Fruit fly (Drosophila melanogaster) whole organism, embryonic: Measurements from ENCODE around the gene CG13898.

ENCODE experiments used
- B-H2 ChIP-seq: fragments of 200-800 bp; sonication (Bioruptor generic); optimal IDR thresholded peaks from 2 replicates; lab custom pipeline; 2018; ENCODE audit warnings: missing biosample characterization, mild to moderate bottlenecking, missing genetic modification characterization
- C15 ChIP-seq: fragments of 200-800 bp; sonication (Bioruptor generic); IDR thresholded peaks from 3 replicates; pipeline ENCODE4 v1.3.6; 2022; ENCODE audit warnings: missing biosample characterization, missing genetic modification characterization
- CG13296 ChIP-seq: fragments of 200-800 bp; sonication (Bioruptor generic); optimal IDR thresholded peaks from 3 replicates; lab custom pipeline; 2018; ENCODE audit warnings: missing biosample characterization, mild to moderate bottlenecking, missing genetic modification characterization
- CG13775 ChIP-seq: fragments of 200-800 bp; sonication (Bioruptor generic); optimal IDR thresholded peaks from 3 replicates; lab custom pipeline; 2017; ENCODE audit warnings: missing biosample characterization, mild to moderate bottlenecking, missing genetic modification characterization
- CG14860 ChIP-seq: fragments of 200-800 bp; sonication (Bioruptor generic); IDR thresholded peaks from 3 replicates; pipeline ENCODE4 v1.3.6; 2022; ENCODE audit warnings: missing biosample characterization, missing genetic modification characterization; ENCODE audit not compliant: partially characterized antibody
- CG15269 ChIP-seq: fragments of 200-800 bp; sonication (Bioruptor generic); optimal IDR thresholded peaks from 2 replicates; lab custom pipeline; 2018; ENCODE audit warnings: missing biosample characterization, mild to moderate bottlenecking, missing genetic modification characterization, moderate library complexity
- CG16779 ChIP-seq: fragments of 200-800 bp; sonication (Bioruptor generic); IDR thresholded peaks from 2 replicates; pipeline ENCODE4 v1.3.6; 2022; ENCODE audit warnings: missing biosample characterization, missing genetic modification characterization
- CG17359 ChIP-seq: fragments of 200-800 bp; sonication (Bioruptor generic); optimal IDR thresholded peaks from 3 replicates; lab custom pipeline; 2018; ENCODE audit warnings: missing biosample characterization, mild to moderate bottlenecking, missing genetic modification characterization, moderate library complexity
- CG2875 ChIP-seq: fragments of 200-800 bp; sonication (Bioruptor generic); optimal IDR thresholded peaks from 2 replicates; lab custom pipeline; 2017; ENCODE audit warnings: missing biosample characterization, mild to moderate bottlenecking, missing genetic modification characterization, missing genetic modification reagents
- CG6689 ChIP-seq: fragments of 200-800 bp; sonication (Bioruptor generic); IDR thresholded peaks from 2 replicates; pipeline ENCODE4 v1.3.6; 2022; ENCODE audit warnings: missing biosample characterization, missing genetic modification characterization
- CG6765 ChIP-seq: fragments of 200-800 bp; sonication (Bioruptor generic); optimal IDR thresholded peaks from 3 replicates; lab custom pipeline; 2017; ENCODE audit warnings: missing biosample characterization, mild to moderate bottlenecking, missing genetic modification characterization
- CG9932 ChIP-seq: fragments of 200-800 bp; sonication (Bioruptor generic); IDR thresholded peaks from 2 replicates; pipeline ENCODE4 v1.3.6; 2022; ENCODE audit warnings: missing biosample characterization, missing genetic modification characterization
- Drgx ChIP-seq: fragments of 200-800 bp; sonication (Bioruptor generic); IDR thresholded peaks from 2 replicates; pipeline ENCODE4 v1.3.6; 2022; ENCODE audit warnings: missing biosample characterization, missing genetic modification characterization
- Ets65A ChIP-seq: fragments of 200-800 bp; sonication (Bioruptor generic); peaks from one replicate; lab custom pipeline; 2016; ENCODE audit warnings: missing biosample characterization, missing genetic modification characterization
- Gug ChIP-seq: fragments of 200-800 bp; sonication (Bioruptor generic); IDR thresholded peaks from 4 replicates; pipeline ENCODE4 v1.3.6; 2022; ENCODE audit warnings: missing biosample characterization, missing genetic modification characterization
- Hr3 ChIP-seq: fragments of 200-800 bp; sonication (Bioruptor generic); optimal IDR thresholded peaks from 3 replicates; lab custom pipeline; 2016; ENCODE audit warnings: missing biosample characterization, missing genetic modification characterization
- Hr51 ChIP-seq, 2 experiments: fragments of 200-800 bp; sonication (Bioruptor generic); optimal IDR thresholded peaks; 2 replicates in 1 of 2; 3 replicates in 1 of 2; lab custom pipeline; 2016 to 2018; ENCODE audit warnings: missing biosample characterization in 2 of 2, missing genetic modification characterization in 2 of 2, mild to moderate bottlenecking in 1 of 2, moderate library complexity in 1 of 2
- Nf-YA ChIP-seq: fragments of 200-800 bp; sonication (Bioruptor generic); IDR thresholded peaks from 2 replicates; pipeline ENCODE4 v1.3.6; 2022; ENCODE audit warnings: missing biosample characterization, missing genetic modification characterization
- Oli ChIP-seq: fragments of 200-800 bp; sonication (Bioruptor generic); optimal IDR thresholded peaks from 2 replicates; lab custom pipeline; 2018; ENCODE audit warnings: missing biosample characterization, mild to moderate bottlenecking, missing genetic modification characterization, moderate library complexity
- Ravus ChIP-seq: fragments of 200-800 bp; sonication (Bioruptor generic); IDR thresholded peaks from 2 replicates; pipeline ENCODE4 v1.3.6; 2022; ENCODE audit warnings: missing biosample characterization, missing genetic modification characterization
- Side ChIP-seq: fragments of 200-800 bp; sonication (Bioruptor generic); optimal IDR thresholded peaks from 2 replicates; lab custom pipeline; 2016; ENCODE audit warnings: missing biosample characterization, missing genetic modification characterization
- Sox102F ChIP-seq: fragments of 200-800 bp; sonication (Bioruptor generic); optimal IDR thresholded peaks from 2 replicates; lab custom pipeline; 2018; ENCODE audit warnings: missing biosample characterization, mild to moderate bottlenecking, missing genetic modification characterization, moderate library complexity
- Trl ChIP-seq, 3 experiments: fragments of >200 bp in 2 of 3; fragments of 200-800 bp in 1 of 3; sonication (Bioruptor generic) in 1 of 3; optimal IDR thresholded peaks; 2 replicates in 1 of 3; 3 replicates in 2 of 3; lab custom pipeline; 2016 to 2017; ENCODE audit warnings: missing biosample characterization in 1 of 3, missing genetic modification characterization in 1 of 3
- chif ChIP-seq, 2 experiments: fragments of 200-800 bp; sonication (Bioruptor generic); optimal IDR thresholded peaks; 3 replicates each; lab custom pipeline; 2016; ENCODE audit warnings: missing biosample characterization in 2 of 2, missing genetic modification characterization in 2 of 2
- chm ChIP-seq: fragments of 200-800 bp; sonication (Bioruptor generic); IDR thresholded peaks from 2 replicates; pipeline ENCODE4 v1.3.6; 2022; ENCODE audit warnings: missing biosample characterization, missing genetic modification characterization
- crp ChIP-seq, 2 experiments: fragments of 200-800 bp; sonication (Bioruptor generic); optimal IDR thresholded peaks; 2 replicates in 1 of 2; 3 replicates in 1 of 2; lab custom pipeline; 2017; ENCODE audit warnings: missing biosample characterization in 2 of 2, missing genetic modification characterization in 2 of 2, mild to moderate bottlenecking in 1 of 2, moderate library complexity in 1 of 2
- cwo ChIP-seq: fragments of 200-800 bp; sonication (Bioruptor generic); optimal IDR thresholded peaks from 3 replicates; lab custom pipeline; 2017; ENCODE audit warnings: missing biosample characterization, missing genetic modification characterization, mild to moderate bottlenecking, moderate library complexity, missing genetic modification reagents
- dpn ChIP-seq, 2 experiments: fragments of 200-800 bp; sonication (Bioruptor generic); optimal IDR thresholded peaks; 3 replicates each; lab custom pipeline; 2016; ENCODE audit warnings: missing biosample characterization in 2 of 2, missing genetic modification characterization in 2 of 2
- ewg ChIP-seq: fragments of 200-800 bp; sonication (Bioruptor generic); optimal IDR thresholded peaks from 3 replicates; lab custom pipeline; 2017; ENCODE audit warnings: mild to moderate bottlenecking, missing biosample characterization, missing genetic modification reagents, missing genetic modification characterization
- grn ChIP-seq: fragments of 200-800 bp; sonication (Bioruptor generic); optimal IDR thresholded peaks from 3 replicates; lab custom pipeline; 2017; ENCODE audit warnings: missing biosample characterization, missing genetic modification characterization
- gt ChIP-seq: fragments of 200-800 bp; sonication (Bioruptor generic); IDR thresholded peaks from 2 replicates; pipeline ENCODE4 v1.3.6; 2022; ENCODE audit warnings: missing biosample characterization, missing genetic modification characterization
- her ChIP-seq: fragments of 200-800 bp; sonication (Bioruptor generic); optimal IDR thresholded peaks from 2 replicates; lab custom pipeline; 2016; ENCODE audit warnings: missing biosample characterization, missing genetic modification characterization
- jumu ChIP-seq: fragments of 200-800 bp; sonication (Bioruptor generic); optimal IDR thresholded peaks from 3 replicates; lab custom pipeline; 2016; ENCODE audit warnings: missing biosample characterization, missing genetic modification characterization
- lola ChIP-seq, 3 experiments: fragments of >200 bp in 2 of 3; fragments of 200-800 bp in 1 of 3; sonication (Bioruptor generic) in 1 of 3; optimal IDR thresholded peaks; 2 replicates each; lab custom pipeline; 2017 to 2019; ENCODE audit warnings: missing biosample characterization in 3 of 3, missing genetic modification characterization in 3 of 3, mild to moderate bottlenecking in 1 of 3, moderate library complexity in 1 of 3
- maf-S ChIP-seq: fragments of 200-800 bp; sonication (Bioruptor generic); optimal IDR thresholded peaks from 2 replicates; lab custom pipeline; 2016; ENCODE audit warnings: missing biosample characterization, missing genetic modification characterization
- nerfin-1 ChIP-seq: fragments of 200-800 bp; sonication (Bioruptor generic); optimal IDR thresholded peaks from 3 replicates; lab custom pipeline; 2019; ENCODE audit warnings: missing biosample characterization, mild to moderate bottlenecking, missing genetic modification characterization, moderate library complexity
- sd ChIP-seq: fragments of 200-800 bp; sonication (Bioruptor generic); optimal IDR thresholded peaks from 3 replicates; lab custom pipeline; 2018; ENCODE audit warnings: missing biosample characterization, mild to moderate bottlenecking, missing genetic modification characterization, moderate library complexity
- sens ChIP-seq: fragments of 200-800 bp; sonication (Bioruptor generic); peaks from one replicate; lab custom pipeline; 2016; ENCODE audit warnings: missing biosample characterization, missing genetic modification characterization
- sima ChIP-seq: fragments of 200-800 bp; sonication (Bioruptor generic); optimal IDR thresholded peaks from 2 replicates; lab custom pipeline; 2016; ENCODE audit warnings: missing biosample characterization, missing genetic modification characterization
- sisA ChIP-seq: fragments of 200-800 bp; sonication (Bioruptor generic); IDR thresholded peaks from 2 replicates; pipeline ENCODE4 v1.3.6; 2022; ENCODE audit warnings: missing biosample characterization, missing genetic modification characterization
- tna ChIP-seq: fragments of 200-800 bp; sonication (Bioruptor generic); IDR thresholded peaks from 2 replicates; pipeline ENCODE4 v1.3.6; 2022; ENCODE audit warnings: missing biosample characterization, missing genetic modification characterization; ENCODE audit not compliant: partially characterized antibody

Gene CG13898

dm6 chr3L:818438-819138 lies 14.7 kb upstream of the CG13898 start (continued):
- TF ChIP-seq maf-S (GFP tag; lab: Kevin White, UChicago) (no peak), tna (GFP tag; lab: Robert Waterston, UW) (no peak), Trl (optimal IDR thresholded peaks at IDR 0.05; lab: Kevin White, UChicago) (no peak), Trl (GFP tag; optimal IDR thresholded peaks at IDR 0.05; lab: Kevin White, UChicago) (no peak), Hr51 (GFP tag; optimal IDR thresholded peaks at IDR 0.05; lab: Kevin White, UChicago) (peak in 1 of 2 experiments; percentile 56), chif (GFP tag; optimal IDR thresholded peaks at IDR 0.05; lab: Kevin White, UChicago) (no peak), CG14860 (no peak), CG6689 (GFP tag; lab: Robert Waterston, UW) (0 out of 2 replicates have a peak, but pooled peaks have one; percentile 18), her (no peak), jumu (GFP tag; lab: Kevin White, UChicago) (no peak), CG2875 (GFP tag; lab: Kevin White, UChicago) (no peak), CG9932 (GFP tag; lab: Robert Waterston, UW) (no peak), sens (peak; percentile 80), C15 (GFP tag; lab: Robert Waterston, UW) (no peak), CG17359 (tag; lab: Kevin White, UChicago) (peak; percentile 34), gt (GFP tag; lab: Robert Waterston, UW) (no peak), cwo (GFP tag; lab: Kevin White, UChicago) (no peak), Oli (tag; lab: Kevin White, UChicago) (peak; percentile 43), Gug (GFP tag; lab: Robert Waterston, UW) (peak; percentile 35; the same call in 1 of the 4 replicates), Side (peak; percentile 23), CG15269 (tag; lab: Kevin White, UChicago) (peak; percentile 50), crp (GFP tag; optimal IDR thresholded peaks at IDR 0.05; lab: Kevin White, UChicago) (no peak), nerfin-1 (tag; lab: Kevin White, UChicago) (peak; percentile 4), CG13775 (no peak), lola (GFP tag; optimal IDR thresholded peaks at IDR 0.05; lab: Kevin White, UChicago) (no peak), chm (GFP tag; lab: Robert Waterston, UW) (no peak), grn (no peak), Ravus (GFP tag; lab: Robert Waterston, UW) (no peak), dpn (GFP tag; optimal IDR thresholded peaks at IDR 0.05; lab: Kevin White, UChicago) (peak in 1 of 2 experiments; percentile 1), sima (GFP tag; lab: Kevin White, UChicago) (no peak), sd (tag; lab: Kevin White, UChicago) (no peak), Hr3 (GFP tag; lab: Kevin White, UChicago) (no peak), sisA (GFP tag; lab: Robert Waterston, UW) (peak; percentile 12; the same call in 1 of the 2 replicates), Nf-YA (GFP tag; lab: Robert Waterston, UW) (peak; percentile 41; the same call in 1 of the 2 replicates), CG13296 (GFP tag; lab: Kevin White, UChicago) (no peak), CG6765 (GFP tag; lab: Kevin White, UChicago) (no peak), Ets65A (GFP tag; lab: Kevin White, UChicago) (no peak), Sox102F (GFP tag; lab: Kevin White, UChicago) (peak; percentile 60), Drgx (peak; percentile 65), CG16779 (no peak), B-H2 (GFP tag; lab: Kevin White, UChicago) (no peak), ewg (peak; percentile 15)
